Worm (Caenorhabditis elegans): ENCODE data around the gene exo-1.

The exo-1 gene

ce11 chrIII:13377249-13377648, 46.1 kb upstream of the exo-1 start (continued):
- TF ChIP-seq hmg-1.2 (GFP tag; IDR thresholded peaks at IDR 0.05) (peak; percentile 91), bed-1 (GFP tag; IDR thresholded peaks at IDR 0.05) (no peak), attf-5 (GFP tag; optimal IDR thresholded peaks at IDR 0.05) (peak; percentile 71), B0019.2 (GFP tag; conservative IDR thresholded peaks at IDR 0.05) (no peak), T07F8.4 (tag; optimal IDR thresholded peaks at IDR 0.05) (no peak), ztf-18 (tag; optimal IDR thresholded peaks at IDR 0.05) (peak; percentile 61), nfya-1 (tag; optimal IDR thresholded peaks at IDR 0.05; ENCODE audit: borderline replicate concordance, insufficient read depth) (no peak), hsf-1 (GFP tag; IDR thresholded peaks at IDR 0.05) (no peak), nhr-80 (tag; optimal IDR thresholded peaks at IDR 0.05) (peak; percentile 91), let-607 (tag; optimal IDR thresholded peaks at IDR 0.05) (peak in 1 of 2 experiments; percentile 52), lin-35 (GFP tag; optimal IDR thresholded peaks at IDR 0.05) (peak in 1 of 3 experiments; percentile 53), F23B12.7 (tag; optimal IDR thresholded peaks at IDR 0.05; ENCODE audit: insufficient read depth) (no peak)

ce11 chrIII:13378242-13378641, 45.1 kb upstream of the exo-1 start, which contains the start of gene T03F6.10:
Gene T03F6.10, minus strand, starts transcription at chrIII:13378342.
- TF ChIP-seq cebp-2 (GFP tag; IDR thresholded peaks at IDR 0.05): 0 out of 2 replicates have a peak, but pooled peaks have one; percentile 29
- no peak for TF ChIP-seq madf-8 (GFP tag; conservative IDR thresholded peaks at IDR 0.05)

DNA sequence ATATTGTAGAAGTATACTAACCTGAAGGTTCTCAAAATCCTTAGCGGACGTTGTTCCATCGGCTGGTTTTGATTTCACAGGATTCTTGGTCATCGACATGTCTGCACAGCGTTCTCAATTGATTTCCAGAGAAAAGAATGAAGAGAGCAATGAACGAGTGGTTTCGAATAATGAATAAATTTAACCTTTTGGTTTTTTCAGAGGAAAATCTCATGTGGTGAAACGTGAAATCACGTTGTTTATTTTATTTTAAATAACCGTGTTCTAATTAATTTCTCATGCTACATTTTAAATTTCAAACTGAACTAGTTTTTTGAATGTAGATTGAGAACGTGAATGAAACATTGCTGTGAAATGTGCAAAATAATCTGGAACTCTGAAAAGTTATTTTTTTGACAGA, 43.1 kb upstream of the exo-1 start, which contains the start of gene T03F6.6:
Gene T03F6.6, minus strand, starts transcription at position 101 of the 400 bp plus-strand sequence.
- TF ChIP-seq ama-1 (optimal IDR thresholded peaks at IDR 0.05) (no peak), ama-1 (GFP tag; optimal IDR thresholded peaks at IDR 0.05) (no peak), ZK185.1 (tag; optimal IDR thresholded peaks at IDR 0.05; ENCODE audit: poor library complexity, severe bottlenecking) (no peak), tbx-9 (tag; optimal IDR thresholded peaks at IDR 0.05; ENCODE audit: borderline replicate concordance) (no peak), ceh-27 (GFP tag; optimal IDR thresholded peaks at IDR 0.05) (no peak), pha-4 (tag; optimal IDR thresholded peaks at IDR 0.05) (no peak), nhr-80 (tag; optimal IDR thresholded peaks at IDR 0.05) (no peak), Y56A3A.18 (GFP tag; IDR thresholded peaks at IDR 0.05) (no peak), somi-1 (GFP tag; optimal IDR thresholded peaks at IDR 0.05) (no peak), hsf-1 (GFP tag; IDR thresholded peaks at IDR 0.05) (no peak), tbp1 (GFP tag; optimal IDR thresholded peaks at IDR 0.05) (no peak), bed-2 (GFP tag; IDR thresholded peaks at IDR 0.05) (no peak), mcd-1 (GFP tag; IDR thresholded peaks at IDR 0.05) (no peak), xnd-1 (tag; optimal IDR thresholded peaks at IDR 0.05) (no peak), him-1 (tag; optimal IDR thresholded peaks at IDR 0.05) (no peak), madf-8 (GFP tag; conservative IDR thresholded peaks at IDR 0.05) (no peak)

DNA sequence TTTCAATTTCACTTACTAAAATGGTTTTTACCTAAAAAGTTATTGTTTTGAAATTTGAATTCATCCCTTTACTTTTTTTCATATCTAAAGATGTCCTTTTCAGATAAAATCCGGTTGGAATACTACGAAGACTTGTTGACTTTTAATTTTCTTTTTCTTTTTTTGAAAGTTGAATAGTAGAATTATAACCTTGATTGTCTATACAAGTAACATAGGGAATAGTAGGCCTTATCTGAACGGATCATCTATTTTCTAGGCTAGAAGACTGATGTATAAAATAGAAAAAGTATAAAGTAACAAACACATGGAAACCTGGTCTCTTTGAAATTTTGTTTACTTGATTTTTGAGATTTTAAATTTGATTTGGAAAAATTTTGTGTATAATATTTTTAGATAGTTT, 42.4 kb upstream of the exo-1 start:
- no peak for TF ChIP-seq atf-7 (tag; optimal IDR thresholded peaks at IDR 0.05)
- no peak for TF ChIP-seq B0035.1 (tag; optimal IDR thresholded peaks at IDR 0.05)
- no peak for TF ChIP-seq mel-28 (tag; optimal IDR thresholded peaks at IDR 0.05; ENCODE audit: borderline replicate concordance)
- no peak for TF ChIP-seq pha-4 (tag; optimal IDR thresholded peaks at IDR 0.05)
- TF ChIP-seq somi-1 (GFP tag; optimal IDR thresholded peaks at IDR 0.05): no peak
- TF ChIP-seq hrde-1 (tag; optimal IDR thresholded peaks at IDR 0.05; ENCODE audit: borderline replicate concordance): no peak

ce11 chrIII:13381684-13382083, 41.6 kb upstream of the exo-1 start:
- TF ChIP-seq F55B11.4 (tag; optimal IDR thresholded peaks at IDR 0.05; ENCODE audit: borderline replicate concordance, insufficient read depth) (no peak), Y53G8AR.9 (GFP tag; conservative IDR thresholded peaks at IDR 0.05) (no peak), let-526 (GFP tag; IDR thresholded peaks at IDR 0.05) (no peak), hrde-1 (tag; optimal IDR thresholded peaks at IDR 0.05; ENCODE audit: borderline replicate concordance) (no peak), B0019.2 (GFP tag; conservative IDR thresholded peaks at IDR 0.05) (no peak), lin-35 (GFP tag; optimal IDR thresholded peaks at IDR 0.05) (no peak), nhr-179 (tag; optimal IDR thresholded peaks at IDR 0.05) (no peak), nfyb-1 (GFP tag; IDR thresholded peaks at IDR 0.05) (no peak), F23B12.7 (tag; optimal IDR thresholded peaks at IDR 0.05; ENCODE audit: insufficient read depth) (no peak), mel-28 (tag; optimal IDR thresholded peaks at IDR 0.05; ENCODE audit: borderline replicate concordance) (no peak), snpc-3.4 (tag; optimal IDR thresholded peaks at IDR 0.05) (no peak), lag-1 (GFP tag; IDR thresholded peaks at IDR 0.05) (no peak), xnd-1 (tag; optimal IDR thresholded peaks at IDR 0.05) (no peak)

Measured in whole organism, young adult.